Fruit fly (Drosophila melanogaster): ENCODE data around the gene Nab2.

DNA sequence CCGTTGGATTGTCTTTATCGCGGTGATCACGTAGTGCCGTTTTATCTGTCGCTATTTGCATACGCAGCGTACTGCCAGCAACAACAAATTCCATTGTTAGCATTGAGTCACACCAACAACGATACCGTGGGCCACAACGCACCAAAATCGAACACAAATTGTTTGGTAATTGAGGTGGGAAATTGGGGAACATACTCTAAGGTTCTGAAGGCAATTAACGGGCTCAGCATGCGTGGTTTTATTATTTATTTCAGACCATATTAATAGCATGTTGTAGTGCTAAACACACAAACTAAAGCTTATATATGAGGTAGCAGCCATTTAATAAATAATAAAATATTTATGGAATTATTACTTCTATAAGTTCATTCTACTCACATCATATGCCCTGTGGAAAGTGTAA lies 19.7 kb downstream of the Nab2 start:
- TF ChIP-seq psq (optimal IDR thresholded peaks at IDR 0.05) (no peak), Sin3A (optimal IDR thresholded peaks at IDR 0.05) (no peak)

All from Kc167 (cell line).